Fruit fly (Drosophila melanogaster): Measurements from ENCODE around the gene mtgo.

DNA sequence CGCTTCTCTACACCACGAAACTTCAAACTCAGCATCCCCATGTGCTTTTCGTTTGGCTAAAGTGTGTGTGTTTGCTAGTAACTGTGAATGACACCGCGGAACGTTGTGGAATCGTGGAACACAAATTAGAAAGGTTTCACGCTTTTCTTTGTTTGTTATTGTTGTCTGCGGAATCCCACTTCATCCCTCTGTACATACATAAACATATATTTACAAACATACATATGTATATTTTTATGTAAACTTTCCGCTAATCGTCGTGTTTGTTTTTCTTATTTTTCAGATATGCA, 145.7 kb downstream of the mtgo start:
- TF ChIP-seq CG32006 (GFP tag; optimal IDR thresholded peaks at IDR 0.05): no peak
- TF ChIP-seq Sox14 (GFP tag; optimal IDR thresholded peaks at IDR 0.05): no peak
- no peak for TF ChIP-seq CG10631 (GFP tag; optimal IDR thresholded peaks at IDR 0.05)
- TF ChIP-seq pdm3 (GFP tag; optimal IDR thresholded peaks at IDR 0.05): no peak
- TF ChIP-seq Blimp-1 (GFP tag; optimal IDR thresholded peaks at IDR 0.05): no peak
- TF ChIP-seq Hr39 (GFP tag; optimal IDR thresholded peaks at IDR 0.05): no peak
- TF ChIP-seq OdsH (GFP tag; optimal IDR thresholded peaks at IDR 0.05): no peak
- no peak for TF ChIP-seq eg (GFP tag; IDR thresholded peaks at IDR 0.05)

All from whole organism, prepupa.